Worm (Caenorhabditis elegans): ENCODE measurements around the gene F15D4.5.

Gene F15D4.5

DNA sequence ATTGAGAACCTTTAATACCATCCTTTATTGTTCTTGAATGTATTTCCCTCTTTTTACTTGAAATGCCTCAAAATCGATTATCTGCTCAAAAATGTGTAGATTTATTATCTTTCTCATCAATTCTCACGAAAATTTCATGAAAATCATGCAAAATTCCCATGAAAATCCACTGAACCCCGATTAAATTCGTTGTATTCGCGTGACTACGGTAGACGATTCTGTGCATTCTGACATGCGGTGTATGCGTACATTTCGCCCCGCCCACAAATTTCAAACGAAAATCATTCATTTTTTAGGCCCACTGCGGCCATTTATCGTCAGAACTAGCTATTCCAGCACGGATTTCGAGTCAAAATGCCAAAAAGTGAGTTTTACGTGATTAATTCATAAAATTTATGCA lies at the start of gene F15D4.5:
Gene F15D4.5, plus strand, starts transcription at position 301 of the 400 bp plus-strand sequence.
- no peak for TF ChIP-seq flt-1 (GFP tag; IDR thresholded peaks at IDR 0.05)

DNA sequence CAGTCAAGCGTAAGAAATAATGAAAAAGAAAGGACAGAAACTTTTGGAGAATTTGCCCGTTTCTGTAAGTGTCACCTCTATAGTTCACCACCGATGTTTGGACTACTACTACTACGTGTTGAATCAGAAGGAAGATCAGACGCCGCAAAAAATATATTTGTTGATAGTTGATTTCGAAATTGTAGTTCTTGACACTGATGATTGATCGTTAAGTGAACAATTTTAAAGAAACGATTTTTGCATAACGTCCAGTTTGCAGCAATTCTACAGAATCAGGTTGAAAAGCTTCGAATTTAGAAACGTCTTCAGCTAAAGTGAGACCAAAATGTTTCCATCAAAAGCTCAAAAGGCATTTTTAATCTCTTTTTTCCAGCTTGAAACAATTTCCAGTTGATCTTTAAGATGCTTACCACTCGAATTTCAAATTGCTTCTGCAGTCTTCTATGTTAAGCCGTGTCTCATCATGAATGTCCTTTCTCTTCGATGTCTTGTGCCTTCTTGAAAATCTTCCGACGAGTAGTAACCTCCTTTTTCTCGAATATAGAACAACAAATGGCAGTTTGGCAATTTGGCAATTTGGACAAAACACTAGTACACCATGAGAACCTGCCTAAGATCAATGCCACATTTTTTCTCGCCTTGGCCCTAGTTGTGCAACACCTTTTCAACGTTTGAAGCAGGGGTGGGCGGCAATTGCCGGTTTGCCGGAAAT lies 49.3 kb upstream of the F15D4.5 start:
- no peak for TF ChIP-seq med-1 (GFP tag; optimal IDR thresholded peaks at IDR 0.05; ENCODE audit: insufficient read depth)
- TF ChIP-seq T22C8.4 (GFP tag; IDR thresholded peaks at IDR 0.05), result no peak
- TF ChIP-seq flt-1 (GFP tag; IDR thresholded peaks at IDR 0.05), result no peak
- no peak for TF ChIP-seq ztf-29 (GFP tag; IDR thresholded peaks at IDR 0.05)
- no peak for TF ChIP-seq ref-1 (GFP tag; conservative IDR thresholded peaks at IDR 0.05)
- TF ChIP-seq ztf-23 (GFP tag; IDR thresholded peaks at IDR 0.05), result no peak
- TF ChIP-seq cog-1 (tag; optimal IDR thresholded peaks at IDR 0.05), result no peak
- TF ChIP-seq tab-1 (GFP tag; IDR thresholded peaks at IDR 0.05), result no peak; the same call in 1 of the 2 replicates
- TF ChIP-seq klf-2 (GFP tag; conservative IDR thresholded peaks at IDR 0.05), result no peak

DNA sequence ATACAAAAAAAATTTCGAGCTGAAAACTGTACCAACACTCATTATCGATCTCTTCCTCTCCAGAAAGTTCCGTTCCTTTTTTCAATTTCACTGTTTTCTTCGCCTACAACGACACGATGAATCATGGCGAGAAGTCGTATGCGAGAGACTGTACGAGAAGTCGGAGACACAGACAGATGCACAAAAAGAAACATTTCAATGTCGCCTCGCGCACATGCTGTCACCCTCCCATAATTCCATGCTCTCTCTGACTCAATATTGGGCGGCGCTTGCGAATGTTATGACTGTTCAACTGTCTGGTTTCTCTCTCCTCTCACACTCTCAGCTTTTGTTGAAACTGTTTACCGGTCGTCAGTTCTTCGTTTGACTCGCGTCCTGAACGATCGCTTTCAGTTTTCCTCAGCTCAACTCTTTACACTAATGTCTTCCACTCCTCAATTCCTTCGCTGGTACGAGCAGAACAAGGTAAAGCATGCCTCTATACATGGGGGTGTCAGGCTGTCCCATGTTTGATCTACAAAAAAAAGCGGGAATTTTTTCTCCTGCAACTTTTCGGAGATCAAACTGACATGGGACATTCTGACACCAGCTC lies 48.4 kb upstream of the F15D4.5 start:
- TF ChIP-seq T22C8.4 (GFP tag; IDR thresholded peaks at IDR 0.05) (no peak), ref-1 (GFP tag; conservative IDR thresholded peaks at IDR 0.05) (no peak), med-1 (GFP tag; optimal IDR thresholded peaks at IDR 0.05; ENCODE audit: insufficient read depth) (no peak), tab-1 (GFP tag; IDR thresholded peaks at IDR 0.05) (no peak), ztf-29 (GFP tag; IDR thresholded peaks at IDR 0.05) (no peak), ztf-23 (GFP tag; IDR thresholded peaks at IDR 0.05) (no peak), cog-1 (tag; optimal IDR thresholded peaks at IDR 0.05) (no peak), klf-2 (GFP tag; conservative IDR thresholded peaks at IDR 0.05) (no peak), flt-1 (GFP tag; IDR thresholded peaks at IDR 0.05) (no peak)

DNA sequence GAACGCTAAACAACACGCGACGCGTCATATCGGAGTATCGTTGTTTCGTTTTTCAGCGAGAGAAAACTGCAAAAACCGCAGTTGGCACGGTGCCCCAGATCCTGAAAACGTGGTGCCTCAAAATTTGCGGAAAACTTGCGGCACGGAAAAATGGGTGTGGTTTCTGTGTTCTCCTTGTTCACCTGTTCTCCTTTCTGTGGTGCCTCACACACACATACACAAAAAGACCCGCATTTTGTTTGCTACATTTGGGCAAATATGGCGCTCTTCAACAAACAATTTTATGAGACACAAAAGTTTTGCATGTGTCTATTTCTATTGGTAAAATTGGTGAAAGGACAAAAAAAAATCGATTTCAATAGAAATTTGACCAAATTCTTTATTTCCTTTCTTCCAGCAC lies 46.3 kb upstream of the F15D4.5 start:
- no peak for TF ChIP-seq tab-1 (GFP tag; IDR thresholded peaks at IDR 0.05)
- no peak for TF ChIP-seq ztf-23 (GFP tag; IDR thresholded peaks at IDR 0.05)
- no peak for TF ChIP-seq ref-1 (GFP tag; conservative IDR thresholded peaks at IDR 0.05)
- no peak for TF ChIP-seq ztf-29 (GFP tag; IDR thresholded peaks at IDR 0.05)
- TF ChIP-seq med-1 (GFP tag; optimal IDR thresholded peaks at IDR 0.05; ENCODE audit: insufficient read depth), result no peak
- no peak for TF ChIP-seq flt-1 (GFP tag; IDR thresholded peaks at IDR 0.05)
- no peak for TF ChIP-seq cog-1 (tag; optimal IDR thresholded peaks at IDR 0.05)

DNA sequence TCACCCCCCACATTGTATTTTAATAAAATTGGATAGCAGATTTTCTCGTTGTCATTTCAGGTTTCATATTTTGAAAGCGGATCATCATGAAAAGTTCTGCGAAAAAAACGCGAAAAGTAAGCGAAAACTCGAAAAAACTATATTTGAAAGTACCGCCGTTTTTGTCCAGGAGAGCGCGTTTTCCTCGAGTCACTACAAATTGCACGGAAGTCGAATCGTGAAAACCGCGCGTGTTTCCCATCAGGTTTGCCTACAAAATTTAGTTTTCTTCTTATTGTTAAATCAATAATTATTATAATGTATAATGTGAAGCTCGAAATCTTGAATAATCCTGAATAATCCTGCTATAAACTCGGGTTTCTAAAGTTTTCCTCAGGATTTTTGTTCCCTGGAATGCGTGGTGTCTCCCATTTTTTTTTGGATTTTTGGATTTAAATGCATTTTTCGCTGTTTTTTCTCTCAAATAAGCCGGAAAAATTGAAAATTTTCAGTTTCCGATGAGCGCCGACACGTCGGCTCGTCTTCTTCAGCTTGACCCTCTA lies 45.4 kb upstream of the F15D4.5 start, which contains the start of gene btf-1:
Gene btf-1, plus strand, starts transcription at position 492 of the 542 bp plus-strand sequence.
- TF ChIP-seq cog-1 (tag; optimal IDR thresholded peaks at IDR 0.05) (peak; percentile 73), tab-1 (GFP tag; IDR thresholded peaks at IDR 0.05) (no peak), ztf-23 (GFP tag; IDR thresholded peaks at IDR 0.05) (peak; percentile 67; the same call in 1 of the 2 replicates), klf-2 (GFP tag; conservative IDR thresholded peaks at IDR 0.05) (peak; percentile 49; the same call in 1 of the 2 replicates), med-1 (GFP tag; optimal IDR thresholded peaks at IDR 0.05; ENCODE audit: insufficient read depth) (no peak), ztf-29 (GFP tag; IDR thresholded peaks at IDR 0.05) (no peak), ref-1 (GFP tag; conservative IDR thresholded peaks at IDR 0.05) (no peak), flt-1 (GFP tag; IDR thresholded peaks at IDR 0.05) (peak; percentile 49; the same call in 1 of the 2 replicates), T22C8.4 (GFP tag; IDR thresholded peaks at IDR 0.05) (no peak)

DNA sequence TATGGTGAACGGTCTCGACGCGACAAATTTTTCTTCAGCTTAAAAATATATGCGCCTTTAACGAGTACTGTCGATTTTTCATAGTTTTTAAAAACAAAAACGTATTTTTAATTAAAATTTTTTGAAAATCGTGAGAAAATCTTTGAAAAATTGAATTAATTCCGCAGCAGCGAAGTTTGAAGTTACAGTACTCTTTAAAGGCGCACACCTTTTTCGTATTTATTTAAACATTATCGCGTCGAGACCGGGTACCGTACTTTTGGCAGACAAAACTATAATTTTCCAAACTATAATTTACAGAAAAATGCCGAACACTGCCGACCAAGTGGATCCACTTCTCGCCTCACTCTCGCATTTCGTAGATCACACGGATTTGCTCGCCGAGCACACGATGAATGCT lies 29.4 kb upstream of the F15D4.5 start, which contains the start of gene F15D4.2:
Gene F15D4.2, plus strand, starts transcription at position 301 of the 400 bp plus-strand sequence.
- TF ChIP-seq klf-2 (GFP tag; conservative IDR thresholded peaks at IDR 0.05) (no peak), med-1 (GFP tag; optimal IDR thresholded peaks at IDR 0.05; ENCODE audit: insufficient read depth) (no peak), ztf-23 (GFP tag; IDR thresholded peaks at IDR 0.05) (no peak), tab-1 (GFP tag; IDR thresholded peaks at IDR 0.05) (no peak), ref-1 (GFP tag; conservative IDR thresholded peaks at IDR 0.05) (no peak), flt-1 (GFP tag; IDR thresholded peaks at IDR 0.05) (no peak), cog-1 (tag; optimal IDR thresholded peaks at IDR 0.05) (no peak), ztf-29 (GFP tag; IDR thresholded peaks at IDR 0.05) (no peak)

DNA sequence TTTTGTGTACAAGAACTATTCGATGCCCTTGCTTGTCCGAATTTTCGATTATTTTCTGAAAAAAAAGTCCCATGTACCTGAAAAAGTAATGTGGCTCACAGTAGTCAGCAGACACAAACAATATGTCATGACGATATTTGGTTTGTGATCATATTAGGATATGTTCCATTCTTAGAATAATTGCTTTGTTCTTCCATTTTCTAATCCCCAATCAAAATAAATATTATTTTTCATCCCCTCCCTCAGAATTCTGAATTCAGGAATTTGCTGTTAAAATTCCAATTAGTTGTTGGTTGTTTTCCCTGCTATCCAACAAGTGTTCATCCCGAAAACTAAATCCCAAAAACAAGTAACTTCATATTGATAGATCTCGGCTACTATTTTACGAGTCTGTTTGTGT lies 25.8 kb upstream of the F15D4.5 start:
- TF ChIP-seq flt-1 (GFP tag; IDR thresholded peaks at IDR 0.05), result no peak
- TF ChIP-seq klf-2 (GFP tag; conservative IDR thresholded peaks at IDR 0.05), result no peak

DNA sequence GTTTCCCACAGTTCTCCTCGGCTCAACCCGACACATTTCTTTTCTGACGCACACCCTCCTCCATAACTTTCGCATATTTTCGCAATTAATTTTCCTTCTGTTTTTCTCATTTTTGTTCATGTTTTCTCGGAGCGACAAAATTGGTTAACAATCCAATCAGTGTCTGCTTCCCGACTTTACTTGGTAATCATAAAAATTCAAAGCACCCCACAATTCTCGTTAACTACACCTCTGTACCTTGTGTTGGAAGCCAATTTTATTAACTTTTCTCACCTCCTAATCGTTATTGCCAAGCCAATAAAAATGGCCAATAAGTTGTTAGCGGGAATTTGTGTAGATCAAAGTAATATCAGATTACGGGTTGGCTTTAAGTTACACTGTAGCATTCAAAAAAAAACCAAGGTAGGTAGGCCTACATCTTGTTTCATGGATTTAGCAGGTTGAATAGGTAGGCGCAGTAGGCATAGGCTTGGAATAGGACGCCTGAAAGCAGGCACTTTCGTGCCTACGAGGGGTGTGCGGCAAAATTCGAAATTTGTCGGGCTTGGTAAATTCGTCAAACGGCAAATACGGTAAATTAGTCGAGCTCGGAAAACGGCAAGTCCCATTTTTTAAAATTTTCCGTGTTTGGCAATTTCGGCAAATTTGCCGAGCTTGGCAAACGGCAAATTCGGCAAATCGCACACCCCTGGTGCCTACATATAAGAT lies 14.5 kb upstream of the F15D4.5 start:
- TF ChIP-seq med-1 (GFP tag; optimal IDR thresholded peaks at IDR 0.05; ENCODE audit: insufficient read depth) (no peak), T22C8.4 (GFP tag; IDR thresholded peaks at IDR 0.05) (no peak), tab-1 (GFP tag; IDR thresholded peaks at IDR 0.05) (no peak), ztf-23 (GFP tag; IDR thresholded peaks at IDR 0.05) (no peak), ztf-29 (GFP tag; IDR thresholded peaks at IDR 0.05) (no peak), cog-1 (tag; optimal IDR thresholded peaks at IDR 0.05) (no peak), flt-1 (GFP tag; IDR thresholded peaks at IDR 0.05) (no peak), ref-1 (GFP tag; conservative IDR thresholded peaks at IDR 0.05) (no peak), klf-2 (GFP tag; conservative IDR thresholded peaks at IDR 0.05) (no peak)

DNA sequence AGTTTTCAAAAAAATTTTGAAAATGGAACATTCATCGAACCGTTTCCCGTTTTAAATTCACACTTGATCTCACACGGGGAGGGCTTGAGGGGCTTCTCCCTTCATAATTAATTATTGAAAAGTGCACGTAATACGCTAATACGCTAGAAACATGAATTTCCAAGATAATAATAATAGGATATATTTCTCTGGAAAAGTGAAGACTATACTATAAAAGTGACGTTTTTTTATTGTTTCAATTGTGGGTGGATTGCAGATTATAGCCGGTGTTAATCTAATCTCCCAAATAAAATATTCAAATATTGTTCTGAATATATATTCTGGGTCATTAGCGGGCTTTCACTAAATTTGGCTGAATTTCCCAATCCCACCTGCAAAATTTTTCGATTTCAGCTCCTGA lies 11.5 kb upstream of the F15D4.5 start:
- no peak for TF ChIP-seq cog-1 (tag; optimal IDR thresholded peaks at IDR 0.05)
- TF ChIP-seq ztf-23 (GFP tag; IDR thresholded peaks at IDR 0.05), result no peak
- no peak for TF ChIP-seq T22C8.4 (GFP tag; IDR thresholded peaks at IDR 0.05)
- TF ChIP-seq med-1 (GFP tag; optimal IDR thresholded peaks at IDR 0.05; ENCODE audit: insufficient read depth), result no peak
- TF ChIP-seq ztf-29 (GFP tag; IDR thresholded peaks at IDR 0.05), result no peak
- no peak for TF ChIP-seq flt-1 (GFP tag; IDR thresholded peaks at IDR 0.05)
- TF ChIP-seq tab-1 (GFP tag; IDR thresholded peaks at IDR 0.05), result no peak
- TF ChIP-seq ref-1 (GFP tag; conservative IDR thresholded peaks at IDR 0.05), result no peak
- TF ChIP-seq klf-2 (GFP tag; conservative IDR thresholded peaks at IDR 0.05), result no peak

Measured in whole organism, midembryonic.